Worm (Caenorhabditis elegans): ENCODE measurements around the gene F13D12.3.

ce11 chrII:11747889-11748288 is 27.7 kb downstream of the F13D12.3 start:
- TF ChIP-seq nhr-11 (tag; optimal IDR thresholded peaks at IDR 0.05) (no peak), pha-4 (tag; optimal IDR thresholded peaks at IDR 0.05) (peak; percentile 26), nhr-237 (tag; optimal IDR thresholded peaks at IDR 0.05) (no peak), eor-1 (tag; optimal IDR thresholded peaks at IDR 0.05) (no peak), mdl-1 (tag; optimal IDR thresholded peaks at IDR 0.05) (no peak), ztf-11 (tag; optimal IDR thresholded peaks at IDR 0.05) (no peak), ztf-4 (tag; optimal IDR thresholded peaks at IDR 0.05) (no peak), unc-62 (GFP tag; optimal IDR thresholded peaks at IDR 0.05) (no peak), egl-5 (tag; optimal IDR thresholded peaks at IDR 0.05) (no peak)

All from whole organism, L3 larva.